Worm (Caenorhabditis elegans) whole organism, mixed stage, embryonic: ENCODE results near the gene F46C3.6.

Experiments
- M03D4.4 ChIP-seq: sonication (generic microtip); optimal IDR thresholded peaks from 2 replicates; lab custom pipeline; 2017; ENCODE audit warnings: mild to moderate bottlenecking, missing genetic modification characterization, missing compliant biosample characterization
- bed-3 ChIP-seq: fragments of 200-800 bp; sonication (Bioruptor generic); optimal IDR thresholded peaks from 3 replicates; lab custom pipeline; 2018; ENCODE audit warnings: mild to moderate bottlenecking, missing genetic modification characterization, moderate library complexity, missing compliant biosample characterization
- blmp-1 ChIP-seq: fragments of 150-350 bp; optimal IDR thresholded peaks from 2 replicates; lab custom pipeline; 2014; ENCODE audit warnings: missing biosample characterization, missing genetic modification characterization
- ceh-39 ChIP-seq: fragments of 150-350 bp; optimal IDR thresholded peaks from 2 replicates; lab custom pipeline; 2014; ENCODE audit warnings: missing biosample characterization, missing genetic modification characterization
- ceh-43 ChIP-seq: fragments of 200-800 bp; sonication (Bioruptor generic); optimal IDR thresholded peaks from 2 replicates; lab custom pipeline; 2018; ENCODE audit warnings: mild to moderate bottlenecking, missing genetic modification characterization, moderate library complexity, missing compliant biosample characterization
- ceh-83 ChIP-seq: fragments of 200-800 bp; sonication (Bioruptor generic); optimal IDR thresholded peaks from 2 replicates; lab custom pipeline; 2018; ENCODE audit warnings: mild to moderate bottlenecking, missing genetic modification characterization, missing compliant biosample characterization
- ces-1 ChIP-seq: fragments of 150-350 bp; optimal IDR thresholded peaks from 2 replicates; lab custom pipeline; 2014; ENCODE audit warnings: missing biosample characterization, missing genetic modification reagents, missing genetic modification characterization
- cnd-1 ChIP-seq: fragments of 200-800 bp; sonication (Bioruptor generic); optimal IDR thresholded peaks from 2 replicates; lab custom pipeline; 2018; ENCODE audit warnings: mild to moderate bottlenecking, missing genetic modification characterization, missing compliant biosample characterization
- drap-1 ChIP-seq: fragments of 200-800 bp; sonication (Bioruptor generic); optimal IDR thresholded peaks from 3 replicates; lab custom pipeline; 2018; ENCODE audit warnings: mild to moderate bottlenecking, missing genetic modification characterization, missing compliant biosample characterization
- elt-1 ChIP-seq: sonication (generic microtip); optimal IDR thresholded peaks from 2 replicates; lab custom pipeline; 2017; ENCODE audit warnings: missing genetic modification characterization, mild to moderate bottlenecking, missing compliant biosample characterization, antibody characterized with exemption, moderate library complexity, borderline replicate concordance; ENCODE audit not compliant: insufficient read depth
- elt-3 ChIP-seq: fragments of 150-350 bp; optimal IDR thresholded peaks from 2 replicates; lab custom pipeline; 2014; ENCODE audit warnings: missing biosample characterization, missing genetic modification characterization
- flh-1 ChIP-seq: fragments of 200-800 bp; sonication (Bioruptor generic); optimal IDR thresholded peaks from 2 replicates; lab custom pipeline; 2018; ENCODE audit warnings: mild to moderate bottlenecking, missing genetic modification characterization, moderate library complexity, missing compliant biosample characterization
- ham-2 ChIP-seq: fragments of 200-800 bp; sonication (Bioruptor generic); optimal IDR thresholded peaks from 2 replicates; lab custom pipeline; 2018; ENCODE audit warnings: mild to moderate bottlenecking, missing genetic modification characterization, missing compliant biosample characterization
- hlh-1 ChIP-seq: fragments of 150-350 bp; optimal IDR thresholded peaks from 2 replicates; lab custom pipeline; 2014; ENCODE audit warnings: missing biosample characterization, missing genetic modification reagents, missing genetic modification characterization
- lin-13 ChIP-seq: fragments of 150-350 bp; optimal IDR thresholded peaks from 2 replicates; lab custom pipeline; 2014; ENCODE audit warnings: missing biosample characterization, missing genetic modification characterization
- lin-32 ChIP-seq: fragments of 200-800 bp; sonication (Bioruptor generic); optimal IDR thresholded peaks from 2 replicates; lab custom pipeline; 2018; ENCODE audit warnings: mild to moderate bottlenecking, missing genetic modification characterization, missing compliant biosample characterization
- lsy-2 ChIP-seq: fragments of 150-350 bp; optimal IDR thresholded peaks from 2 replicates; lab custom pipeline; 2014; ENCODE audit warnings: missing biosample characterization, missing genetic modification characterization
- mab-5 ChIP-seq: fragments of 150-350 bp; optimal IDR thresholded peaks from 2 replicates; lab custom pipeline; 2014; ENCODE audit warnings: missing biosample characterization, missing genetic modification characterization
- mep-1 ChIP-seq: fragments of 150-350 bp; optimal IDR thresholded peaks from 2 replicates; lab custom pipeline; 2017; ENCODE audit warnings: missing biosample characterization, missing genetic modification reagents, missing genetic modification characterization, inconsistent platforms
- mls-2 ChIP-seq: sonication (generic microtip); optimal IDR thresholded peaks from 2 replicates; lab custom pipeline; 2016; ENCODE audit warnings: mild to moderate bottlenecking, missing genetic modification characterization, moderate library complexity, missing compliant biosample characterization
- nhr-12 ChIP-seq: fragments of 150-350 bp; optimal IDR thresholded peaks from 2 replicates; lab custom pipeline; 2014; ENCODE audit warnings: missing biosample characterization, missing genetic modification characterization
- nhr-2 ChIP-seq: fragments of 150-350 bp; optimal IDR thresholded peaks from 2 replicates; lab custom pipeline; 2014; ENCODE audit warnings: missing biosample characterization, missing genetic modification characterization
- nhr-237 ChIP-seq: fragments of 150-350 bp; optimal IDR thresholded peaks from 2 replicates; lab custom pipeline; 2014; ENCODE audit warnings: missing biosample characterization, missing genetic modification characterization
- nhr-28 ChIP-seq: fragments of 150-350 bp; optimal IDR thresholded peaks from 2 replicates; lab custom pipeline; 2014; ENCODE audit warnings: missing biosample characterization, missing genetic modification characterization
- nhr-76 ChIP-seq: sonication (generic microtip); optimal IDR thresholded peaks from 2 replicates; lab custom pipeline; 2017; ENCODE audit warnings: missing biosample characterization, missing genetic modification characterization
- pha-4 ChIP-seq: fragments of 150-350 bp; optimal IDR thresholded peaks from 2 replicates; lab custom pipeline; 2018; ENCODE audit warnings: missing biosample characterization, missing genetic modification reagents, missing genetic modification characterization
- sem-2 ChIP-seq: fragments of 200-800 bp; sonication (Bioruptor generic); optimal IDR thresholded peaks from 2 replicates; lab custom pipeline; 2018; ENCODE audit warnings: mild to moderate bottlenecking, missing genetic modification characterization, missing compliant biosample characterization
- snpc-4 ChIP-seq: fragments of 150-350 bp; optimal IDR thresholded peaks from 2 replicates; lab custom pipeline; 2014; ENCODE audit warnings: missing biosample characterization, missing genetic modification characterization
- sptf-1 ChIP-seq: sonication (generic microtip); optimal IDR thresholded peaks from 2 replicates; lab custom pipeline; 2017; ENCODE audit warnings: mild to moderate bottlenecking, missing genetic modification characterization, moderate library complexity, missing compliant biosample characterization
- tbx-8 ChIP-seq: fragments of 200-800 bp; sonication (Bioruptor generic); optimal IDR thresholded peaks from 2 replicates; lab custom pipeline; 2018; ENCODE audit warnings: mild to moderate bottlenecking, missing genetic modification characterization, moderate library complexity, missing compliant biosample characterization
- unc-120 ChIP-seq: sonication (generic microtip); optimal IDR thresholded peaks from 2 replicates; lab custom pipeline; 2017; ENCODE audit warnings: missing genetic modification characterization, missing compliant biosample characterization; ENCODE audit not compliant: poor library complexity, severe bottlenecking
- unc-39 ChIP-seq: fragments of 150-350 bp; optimal IDR thresholded peaks from 2 replicates; lab custom pipeline; 2014; ENCODE audit warnings: missing biosample characterization, missing genetic modification characterization
- unc-62 ChIP-seq: fragments of 150-350 bp; optimal IDR thresholded peaks from 2 replicates; lab custom pipeline; 2014; ENCODE audit warnings: missing biosample characterization, missing genetic modification reagents, missing genetic modification characterization
- zip-8 ChIP-seq: fragments of 150-350 bp; optimal IDR thresholded peaks from 2 replicates; lab custom pipeline; 2014; ENCODE audit warnings: missing biosample characterization, missing genetic modification characterization
- ztf-11 ChIP-seq: fragments of 150-350 bp; optimal IDR thresholded peaks from 2 replicates; lab custom pipeline; 2014; ENCODE audit warnings: missing biosample characterization, missing genetic modification characterization

The F46C3.6 gene

ce11 chrX:11433488-11433887 is 13.6 kb upstream of the F46C3.6 start, which contains the start of gene hum-4:
hum-4 (minus strand) TSS chrX:11433588.
- no peak for TF ChIP-seq nhr-28 (tag; lab: Kevin White, UChicago)
- no peak for TF ChIP-seq nhr-12
- TF ChIP-seq M03D4.4 (tag; lab: Kevin White, UChicago) = no peak
- no peak for TF ChIP-seq pha-4
- no peak for TF ChIP-seq cnd-1
- TF ChIP-seq, all 35 proteins: peak for 0

ce11 chrX:11427550-11427949 is 7.7 kb upstream of the F46C3.6 start:
- TF ChIP-seq unc-62 (GFP tag; lab: Kevin White, UChicago) (no peak), zip-8 (no peak), ces-1 (GFP tag; lab: Kevin White, UChicago) (no peak), nhr-28 (tag; lab: Kevin White, UChicago) (no peak), ceh-83 (GFP tag; lab: Kevin White, UChicago) (no peak), nhr-2 (tag; lab: Kevin White, UChicago) (no peak), ceh-43 (GFP tag; lab: Kevin White, UChicago) (no peak), nhr-76 (tag; lab: Kevin White, UChicago) (no peak), ceh-39 (tag; lab: Kevin White, UChicago) (no peak), blmp-1 (tag; lab: Kevin White, UChicago) (no peak), mep-1 (no peak), pha-4 (no peak)

- TF ChIP-seq unc-39 (tag; lab: Kevin White, UChicago) = no peak
- TF ChIP-seq lin-13 (tag; lab: Kevin White, UChicago) = no peak
- TF ChIP-seq mab-5 (tag; lab: Kevin White, UChicago) = no peak
- no peak for TF ChIP-seq zip-8
- TF ChIP-seq ham-2 (GFP tag; lab: Kevin White, UChicago) = no peak
These were observed 6.8 kb upstream of the F46C3.6 start for ce11 chrX:11426647-11427046.

DNA sequence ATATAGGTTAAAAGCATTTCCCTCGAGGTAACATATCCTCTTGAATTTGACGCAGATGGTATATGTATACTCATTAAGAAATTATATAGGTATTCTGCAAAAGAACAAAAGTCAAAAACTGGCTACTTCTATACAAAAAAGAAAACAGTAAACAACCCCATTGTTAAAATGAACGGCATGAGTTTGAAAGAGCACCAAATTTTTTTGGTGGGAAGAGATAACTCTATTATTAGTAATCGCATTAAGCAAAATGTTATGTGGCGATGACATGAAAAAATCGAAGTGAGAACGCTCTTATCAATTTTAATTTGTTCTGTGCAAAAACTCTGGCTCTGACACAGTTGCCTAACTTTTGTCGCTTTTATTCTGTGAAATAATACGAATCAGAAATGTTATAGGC is 1.2 kb downstream of the F46C3.6 start, which contains the start of gene F46C3.2:
Gene F46C3.2 (minus strand): TSS at position 101 of the 400 bp plus-strand sequence.
- TF ChIP-seq lin-32 (GFP tag; lab: Kevin White, UChicago) (no peak), zip-8 (no peak), flh-1 (GFP tag; lab: Kevin White, UChicago) (no peak), ham-2 (GFP tag; lab: Kevin White, UChicago) (no peak), sem-2 (GFP tag; lab: Kevin White, UChicago) (no peak), nhr-237 (no peak), pha-4 (no peak), unc-39 (tag; lab: Kevin White, UChicago) (no peak), lsy-2 (tag; lab: Kevin White, UChicago) (no peak), mep-1 (no peak), cnd-1 (no peak), sptf-1 (tag; lab: Kevin White, UChicago) (no peak), elt-3 (tag; lab: Kevin White, UChicago) (no peak), nhr-76 (tag; lab: Kevin White, UChicago) (no peak), snpc-4 (tag; lab: Kevin White, UChicago) (no peak), hlh-1 (no peak), ceh-39 (tag; lab: Kevin White, UChicago) (no peak), M03D4.4 (tag; lab: Kevin White, UChicago) (no peak)

DNA sequence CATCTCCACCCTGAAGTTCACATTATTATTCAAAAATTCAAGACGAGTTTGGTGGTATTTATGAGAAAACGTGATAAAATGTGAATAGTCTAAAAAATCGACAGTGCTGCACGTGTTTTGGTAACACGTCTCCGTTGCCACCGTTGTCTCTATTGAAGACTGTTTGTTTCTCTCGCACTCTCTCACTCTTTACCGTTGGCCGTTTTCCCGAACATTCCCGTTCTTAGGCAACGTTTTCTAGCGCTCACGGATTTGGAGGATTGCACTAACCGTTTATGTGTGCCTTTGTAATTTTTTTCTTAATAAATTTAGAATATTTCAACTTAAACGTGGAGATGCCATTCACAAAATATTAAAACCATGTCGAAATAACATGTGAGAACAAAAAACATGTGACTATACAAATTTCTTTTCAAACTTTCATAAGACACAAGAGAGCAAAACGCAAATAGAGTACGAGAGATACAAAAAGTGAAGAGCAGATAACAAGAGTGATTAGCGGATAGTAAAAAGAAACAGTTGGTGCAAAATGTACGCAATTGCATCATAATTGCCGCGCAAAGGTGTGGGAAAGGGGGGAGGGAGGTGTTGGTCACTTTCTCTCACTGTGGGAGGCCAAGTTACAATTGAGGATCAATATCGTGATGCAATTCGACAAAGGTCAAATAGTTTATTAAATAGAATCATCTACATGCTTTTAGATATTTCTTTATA is 4.9 kb downstream of the F46C3.6 start, which contains the start of gene pek-1:
Gene pek-1 (minus strand): TSS at position 51 of the 714 bp plus-strand sequence.
- peak; percentile 55 for TF ChIP-seq ceh-39 (tag; lab: Kevin White, UChicago)
- peak; percentile 20 for TF ChIP-seq lsy-2 (tag; lab: Kevin White, UChicago)
- no peak for TF ChIP-seq drap-1
- TF ChIP-seq ztf-11 (tag; lab: Kevin White, UChicago) = no peak
- no peak for TF ChIP-seq lin-13 (tag; lab: Kevin White, UChicago)
- no peak for TF ChIP-seq sptf-1 (tag; lab: Kevin White, UChicago)
- TF ChIP-seq mep-1 = peak; percentile 34
- TF ChIP-seq nhr-76 (tag; lab: Kevin White, UChicago) = no peak
- peak; percentile 76 for TF ChIP-seq hlh-1
- TF ChIP-seq mab-5 (tag; lab: Kevin White, UChicago) = no peak
- TF ChIP-seq cnd-1 = no peak
- TF ChIP-seq pha-4 = peak; percentile 20
- TF ChIP-seq sem-2 (GFP tag; lab: Kevin White, UChicago) = no peak
- no peak for TF ChIP-seq tbx-8 (GFP tag; lab: Kevin White, UChicago)
- TF ChIP-seq elt-3 (tag; lab: Kevin White, UChicago) = peak; percentile 33
- TF ChIP-seq ham-2 (GFP tag; lab: Kevin White, UChicago) = no peak
- no peak for TF ChIP-seq unc-62 (GFP tag; lab: Kevin White, UChicago)
- no peak for TF ChIP-seq elt-1
- TF ChIP-seq blmp-1 (tag; lab: Kevin White, UChicago) = peak; percentile 1
- TF ChIP-seq M03D4.4 (tag; lab: Kevin White, UChicago) = no peak
- no peak for TF ChIP-seq nhr-28 (tag; lab: Kevin White, UChicago)
- TF ChIP-seq nhr-12 = peak; percentile 14
- TF ChIP-seq nhr-2 (tag; lab: Kevin White, UChicago) = no peak
- no peak for TF ChIP-seq unc-39 (tag; lab: Kevin White, UChicago)
- TF ChIP-seq lin-32 (GFP tag; lab: Kevin White, UChicago) = no peak
- TF ChIP-seq snpc-4 (tag; lab: Kevin White, UChicago) = no peak
- TF ChIP-seq mls-2 (tag; lab: Kevin White, UChicago) = no peak
- peak; percentile 28 for TF ChIP-seq nhr-237
- no peak for TF ChIP-seq ceh-83 (GFP tag; lab: Kevin White, UChicago)
- no peak for TF ChIP-seq flh-1 (GFP tag; lab: Kevin White, UChicago)
- peak; percentile 0 for TF ChIP-seq unc-120 (tag; lab: Kevin White, UChicago)
- TF ChIP-seq ces-1 (GFP tag; lab: Kevin White, UChicago) = no peak
- no peak for TF ChIP-seq ceh-43 (GFP tag; lab: Kevin White, UChicago)
- TF ChIP-seq zip-8 = peak; percentile 50
- TF ChIP-seq bed-3 (GFP tag; lab: Kevin White, UChicago) = no peak
